Worm (Caenorhabditis elegans): ENCODE results near the gene snb-5.

- TF ChIP-seq him-1 (tag; optimal IDR thresholded peaks at IDR 0.05) (no peak), dao-5 (tag; optimal IDR thresholded peaks at IDR 0.05) (no peak)
Observed at ce11 chrIII:8237827-8238226, 35.0 kb downstream of the snb-5 start, which contains the start of gene tsp-2.
